Worm (Caenorhabditis elegans) whole organism, young adult: Measurements from ENCODE around the gene C34F6.9.
A peak's percentile ranks its signal among the peaks of the same experiment; 100 is the strongest.

Experiments
- B0019.2 ChIP-seq: fragments of 200-800 bp; sonication (Bioruptor generic); conservative IDR thresholded peaks from 2 replicates; pipeline ENCODE4 v1.3.6; 2022; ENCODE audit warnings: missing genetic modification reagents, missing genetic modification characterization, missing compliant biosample characterization
- C17E4.6 ChIP-seq: fragments of 200-800 bp; sonication (Bioruptor generic); IDR thresholded peaks from 2 replicates; pipeline ENCODE4 v1.3.6; 2022; ENCODE audit warnings: missing genetic modification reagents, missing genetic modification characterization, missing compliant biosample characterization
- F22D6.2 ChIP-seq: sonication (generic microtip); optimal IDR thresholded peaks from 2 replicates; lab custom pipeline; 2016; ENCODE audit warnings: mild to moderate bottlenecking, missing genetic modification characterization, missing compliant biosample characterization
- F39B2.1 ChIP-seq: fragments of 200-800 bp; sonication (Bioruptor generic); IDR thresholded peaks from 2 replicates; pipeline ENCODE4 v1.3.6; 2022; ENCODE audit warnings: missing genetic modification reagents, missing genetic modification characterization, missing compliant biosample characterization
- F49E8.2 ChIP-seq: sonication (generic microtip); optimal IDR thresholded peaks from 3 replicates; lab custom pipeline; 2017; ENCODE audit warnings: missing genetic modification characterization, mild to moderate bottlenecking, missing compliant biosample characterization, antibody characterized with exemption, moderate library complexity; ENCODE audit not compliant: insufficient read depth
- F55B11.4 ChIP-seq: sonication (generic microtip); optimal IDR thresholded peaks from 2 replicates; lab custom pipeline; 2016; ENCODE audit warnings: missing compliant biosample characterization, missing genetic modification characterization, borderline replicate concordance; ENCODE audit not compliant: insufficient read depth
- F57A8.1 ChIP-seq: fragments of 200-800 bp; sonication (Bioruptor generic); optimal IDR thresholded peaks from 2 replicates; lab custom pipeline; 2018; ENCODE audit warnings: mild to moderate bottlenecking, missing genetic modification characterization, moderate library complexity, missing compliant biosample characterization
- T07F8.4 ChIP-seq: sonication (generic microtip); optimal IDR thresholded peaks from 2 replicates; lab custom pipeline; 2016; ENCODE audit warnings: mild to moderate bottlenecking, missing genetic modification characterization, moderate library complexity, missing compliant biosample characterization
- Y53F4B.3 ChIP-seq: fragments of 200-800 bp; sonication (Bioruptor generic); IDR thresholded peaks from 2 replicates; pipeline ENCODE4 v1.3.6; 2022; ENCODE audit warnings: missing genetic modification reagents, missing genetic modification characterization, missing compliant biosample characterization
- Y56A3A.18 ChIP-seq: fragments of 200-800 bp; sonication (Bioruptor generic); IDR thresholded peaks from 2 replicates; pipeline ENCODE4 v1.3.6; 2022; ENCODE audit warnings: missing genetic modification reagents, missing genetic modification characterization, missing compliant biosample characterization
- Y79H2A.3 ChIP-seq: fragments of 200-800 bp; sonication (Bioruptor generic); conservative IDR thresholded peaks from 2 replicates; pipeline ENCODE4 v1.3.6; 2022; ENCODE audit warnings: missing genetic modification reagents, missing genetic modification characterization, missing compliant biosample characterization
- aptf-2 ChIP-seq: fragments of 200-800 bp; sonication (Bioruptor generic); conservative IDR thresholded peaks from 2 replicates; pipeline ENCODE4 v1.3.6; 2022; ENCODE audit warnings: missing genetic modification reagents, missing genetic modification characterization, missing compliant biosample characterization
- athp-1 ChIP-seq: sonication (generic microtip); optimal IDR thresholded peaks from 2 replicates; lab custom pipeline; 2017; ENCODE audit warnings: mild to moderate bottlenecking, missing genetic modification characterization, missing compliant biosample characterization
- attf-3 ChIP-seq: fragments of 200-800 bp; sonication (Bioruptor generic); conservative IDR thresholded peaks from 2 replicates; pipeline ENCODE4 v1.3.6; 2022; ENCODE audit warnings: missing genetic modification reagents, missing genetic modification characterization, missing compliant biosample characterization
- attf-6 ChIP-seq: fragments of 200-800 bp; sonication (Bioruptor generic); IDR thresholded peaks from 2 replicates; pipeline ENCODE4 v1.3.6; 2022; ENCODE audit warnings: missing genetic modification reagents, missing genetic modification characterization, missing compliant biosample characterization
- bed-2 ChIP-seq: fragments of 200-800 bp; sonication (Bioruptor generic); IDR thresholded peaks from 2 replicates; pipeline ENCODE4 v1.3.6; 2022; ENCODE audit warnings: missing genetic modification reagents, missing genetic modification characterization, missing compliant biosample characterization
- ccch-3 ChIP-seq: fragments of 200-800 bp; sonication (Bioruptor generic); optimal IDR thresholded peaks from 2 replicates; lab custom pipeline; 2018; ENCODE audit warnings: mild to moderate bottlenecking, missing genetic modification characterization, missing compliant biosample characterization
- ceh-40 ChIP-seq: fragments of 200-800 bp; sonication (Bioruptor generic); IDR thresholded peaks from 2 replicates; pipeline ENCODE4 v1.3.6; 2022; ENCODE audit warnings: missing genetic modification characterization, missing compliant biosample characterization
- ceh-58 ChIP-seq: fragments of 200-800 bp; sonication (Bioruptor generic); IDR thresholded peaks from 2 replicates; pipeline ENCODE4 v1.3.6; 2022; ENCODE audit warnings: missing genetic modification characterization, missing compliant biosample characterization
- dox-1 ChIP-seq: fragments of 200-800 bp; sonication (Bioruptor generic); IDR thresholded peaks from 2 replicates; pipeline ENCODE4 v1.3.6; 2022; ENCODE audit warnings: missing genetic modification reagents, missing genetic modification characterization, missing compliant biosample characterization
- dpff-1 ChIP-seq: sonication (generic microtip); optimal IDR thresholded peaks from 2 replicates; lab custom pipeline; 2017; ENCODE audit warnings: mild to moderate bottlenecking, missing genetic modification characterization, missing compliant biosample characterization
- dpl-1 ChIP-seq: fragments of 150-350 bp; optimal IDR thresholded peaks from 2 replicates; lab custom pipeline; 2014; ENCODE audit warnings: missing biosample characterization, missing genetic modification reagents, missing genetic modification characterization
- egl-44 ChIP-seq: fragments of 200-800 bp; sonication (Bioruptor generic); IDR thresholded peaks from 2 replicates; pipeline ENCODE4 v1.3.6; 2022; ENCODE audit warnings: missing genetic modification reagents, missing genetic modification characterization, missing compliant biosample characterization
- ekl-4 ChIP-seq: fragments of 200-800 bp; sonication (Bioruptor generic); IDR thresholded peaks from 2 replicates; pipeline ENCODE4 v1.3.6; 2022; ENCODE audit warnings: missing genetic modification reagents, missing genetic modification characterization, missing compliant biosample characterization
- gei-17 ChIP-seq: fragments of 200-800 bp; sonication (Bioruptor generic); optimal IDR thresholded peaks from 2 replicates; lab custom pipeline; 2018; ENCODE audit warnings: mild to moderate bottlenecking, missing genetic modification characterization, missing compliant biosample characterization
- hrde-1 ChIP-seq: sonication (generic microtip); optimal IDR thresholded peaks from 2 replicates; lab custom pipeline; 2016; ENCODE audit warnings: missing genetic modification characterization, mild to moderate bottlenecking, missing compliant biosample characterization, moderate library complexity, missing genotype, missing genetic modification reagents, borderline replicate concordance
- let-526 ChIP-seq: fragments of 200-800 bp; sonication (Bioruptor generic); IDR thresholded peaks from 2 replicates; pipeline ENCODE4 v1.3.6; 2022; ENCODE audit warnings: missing genetic modification reagents, missing genetic modification characterization, missing compliant biosample characterization
- lin-35 ChIP-seq, 3 experiments: fragments of 150-350 bp in 2 of 3; sonication (generic microtip) in 1 of 3; optimal IDR thresholded peaks; 2 replicates each; lab custom pipeline; 2014 to 2018; ENCODE audit warnings: missing biosample characterization in 3 of 3, missing genetic modification characterization in 3 of 3, missing genetic modification reagents in 3 of 3
- lin-40 ChIP-seq: sonication (generic microtip); optimal IDR thresholded peaks from 2 replicates; lab custom pipeline; 2016; ENCODE audit warnings: missing genetic modification characterization, mild to moderate bottlenecking, missing compliant biosample characterization, missing genotype, missing genetic modification reagents
- lin-54 ChIP-seq: fragments of 200-800 bp; sonication (Bioruptor generic); optimal IDR thresholded peaks from 2 replicates; lab custom pipeline; 2018; ENCODE audit warnings: mild to moderate bottlenecking, missing genetic modification characterization, missing compliant biosample characterization
- lir-1 ChIP-seq: fragments of 200-800 bp; sonication (Bioruptor generic); conservative IDR thresholded peaks from 2 replicates; pipeline ENCODE4 v1.3.6; 2022; ENCODE audit warnings: missing genetic modification reagents, missing genetic modification characterization, missing compliant biosample characterization
- lsy-27 ChIP-seq: sonication (generic microtip); optimal IDR thresholded peaks from 2 replicates; lab custom pipeline; 2017; ENCODE audit warnings: missing genetic modification characterization, mild to moderate bottlenecking, missing compliant biosample characterization, antibody characterized with exemption, missing genotype, borderline replicate concordance; ENCODE audit not compliant: insufficient read depth
- madf-10 ChIP-seq: sonication (generic microtip); optimal IDR thresholded peaks from 2 replicates; lab custom pipeline; 2016; ENCODE audit warnings: mild to moderate bottlenecking, missing genetic modification characterization, missing compliant biosample characterization
- mcd-1 ChIP-seq: fragments of 200-800 bp; sonication (Bioruptor generic); IDR thresholded peaks from 2 replicates; pipeline ENCODE4 v1.3.6; 2022; ENCODE audit warnings: missing genetic modification reagents, missing genetic modification characterization, missing compliant biosample characterization
- mel-28 ChIP-seq: sonication (generic microtip); optimal IDR thresholded peaks from 2 replicates; lab custom pipeline; 2016; ENCODE audit warnings: borderline replicate concordance, mild to moderate bottlenecking, missing genetic modification characterization, missing compliant biosample characterization
- mes-4 ChIP-seq: sonication (generic microtip); optimal IDR thresholded peaks from 2 replicates; lab custom pipeline; 2016; ENCODE audit warnings: missing genotype, missing genetic modification characterization, missing compliant biosample characterization
- nhr-120 ChIP-seq: fragments of 200-800 bp; sonication (Bioruptor generic); IDR thresholded peaks from 2 replicates; pipeline ENCODE4 v1.3.6; 2022; ENCODE audit warnings: missing genetic modification characterization, missing compliant biosample characterization
- rcor-1 ChIP-seq: fragments of 200-800 bp; sonication (Bioruptor generic); IDR thresholded peaks from 2 replicates; pipeline ENCODE4 v1.3.6; 2022; ENCODE audit warnings: missing genetic modification reagents, missing genetic modification characterization, missing compliant biosample characterization
- repo-1 ChIP-seq: sonication (generic microtip); optimal IDR thresholded peaks from 2 replicates; lab custom pipeline; 2017; ENCODE audit warnings: mild to moderate bottlenecking, missing genetic modification characterization, missing compliant biosample characterization
- snpc-1.1 ChIP-seq: sonication (generic microtip); optimal IDR thresholded peaks from 2 replicates; lab custom pipeline; 2017; ENCODE audit warnings: missing genetic modification characterization, mild to moderate bottlenecking, missing compliant biosample characterization, antibody characterized with exemption, moderate library complexity, missing genotype, missing genetic modification reagents; ENCODE audit not compliant: insufficient read depth
- snpc-1.3 ChIP-seq: sonication (generic microtip); optimal IDR thresholded peaks from 2 replicates; lab custom pipeline; 2017; ENCODE audit warnings: missing genetic modification characterization, mild to moderate bottlenecking, missing compliant biosample characterization, antibody characterized with exemption, moderate library complexity, missing genotype, missing genetic modification reagents; ENCODE audit not compliant: insufficient read depth
- sptf-2 ChIP-seq: fragments of 200-800 bp; sonication (Bioruptor generic); optimal IDR thresholded peaks from 2 replicates; lab custom pipeline; 2018; ENCODE audit warnings: mild to moderate bottlenecking, missing genetic modification characterization, missing compliant biosample characterization
- tbp1 ChIP-seq: fragments of 200-800 bp; sonication (Bioruptor generic); optimal IDR thresholded peaks from 2 replicates; lab custom pipeline; 2018; ENCODE audit warnings: mild to moderate bottlenecking, missing genetic modification characterization, missing compliant biosample characterization
- unc-62 ChIP-seq: fragments of 150-350 bp; optimal IDR thresholded peaks from 2 replicates; lab custom pipeline; 2014; ENCODE audit warnings: missing biosample characterization, missing genetic modification reagents, missing genetic modification characterization
- xnd-1 ChIP-seq: sonication (generic microtip); optimal IDR thresholded peaks from 2 replicates; lab custom pipeline; 2016; ENCODE audit warnings: missing genotype, missing genetic modification reagents, missing genetic modification characterization, missing compliant biosample characterization
- zfh-2 ChIP-seq: fragments of 200-800 bp; sonication (Bioruptor generic); conservative IDR thresholded peaks from 2 replicates; pipeline ENCODE4 v1.3.6; 2022; ENCODE audit warnings: missing genetic modification reagents, missing genetic modification characterization, missing compliant biosample characterization
- zim-3 ChIP-seq: sonication (generic microtip); optimal IDR thresholded peaks from 2 replicates; lab custom pipeline; 2017; ENCODE audit warnings: mild to moderate bottlenecking, missing genetic modification characterization, moderate library complexity, missing compliant biosample characterization
- ztf-25 ChIP-seq: fragments of 200-800 bp; sonication (Bioruptor generic); IDR thresholded peaks from 2 replicates; pipeline ENCODE4 v1.3.6; 2022; ENCODE audit warnings: missing genetic modification reagents, missing genetic modification characterization, missing compliant biosample characterization

C34F6.9 gene

ce11 chrX:11206953-11207352 lies 15.5 kb downstream of the C34F6.9 start, which contains the start of gene hst-2 (continued):
- TF ChIP-seq egl-44 (no peak), dpff-1 (tag; lab: Kevin White, UChicago) (no peak), hrde-1 (no peak), attf-3 (no peak), lsy-27 (tag; lab: Kevin White, UChicago) (no peak), snpc-1.1 (tag; lab: Kevin White, UChicago) (no peak), T07F8.4 (no peak), F22D6.2 (tag; lab: Kevin White, UChicago) (peak; percentile 37), repo-1 (tag; lab: Kevin White, UChicago) (peak; percentile 41), lin-54 (GFP tag; lab: Kevin White, UChicago) (peak; percentile 48), mel-28 (tag; lab: Kevin White, UChicago) (no peak), ztf-25 (no peak), mes-4 (no peak), let-526 (GFP tag; lab: Robert Waterston, UW) (peak; percentile 62; the same call in 1 of the 2 replicates), F39B2.1 (no peak), Y53F4B.3 (no peak), nhr-120 (no peak), sptf-2 (GFP tag; lab: Kevin White, UChicago) (no peak), C17E4.6 (no peak), F57A8.1 (GFP tag; lab: Kevin White, UChicago) (no peak), ekl-4 (no peak; the same call in 1 of the 2 replicates), Y79H2A.3 (GFP tag; lab: Robert Waterston, UW) (no peak), snpc-1.3 (tag; lab: Kevin White, UChicago) (no peak), attf-6 (GFP tag; lab: Robert Waterston, UW) (no peak), Y56A3A.18 (GFP tag; lab: Robert Waterston, UW) (peak; percentile 82), ceh-58 (GFP tag; lab: Robert Waterston, UW) (no peak), lin-35 (GFP tag; optimal IDR thresholded peaks at IDR 0.05; lab: Kevin White, UChicago) (peak in 1 of 3 experiments; percentile 68), dpl-1 (GFP tag; lab: Kevin White, UChicago) (no peak), F55B11.4 (no peak), dox-1 (peak; percentile 70), aptf-2 (GFP tag; lab: Robert Waterston, UW) (no peak), mcd-1 (GFP tag; lab: Robert Waterston, UW) (peak; percentile 70), unc-62 (GFP tag; lab: Kevin White, UChicago) (peak; percentile 26), B0019.2 (GFP tag; lab: Robert Waterston, UW) (no peak), ccch-3 (GFP tag; lab: Kevin White, UChicago) (no peak), zfh-2 (GFP tag; lab: Robert Waterston, UW) (no peak), ceh-40 (GFP tag; lab: Robert Waterston, UW) (no peak), F49E8.2 (tag; lab: Kevin White, UChicago) (no peak), lir-1 (0 out of 2 replicates have a peak, but pooled peaks have one; percentile 44), gei-17 (peak; percentile 72), rcor-1 (GFP tag; lab: Robert Waterston, UW) (no peak), tbp1 (GFP tag; lab: Kevin White, UChicago) (peak; percentile 62), lin-40 (peak; percentile 93), madf-10 (tag; lab: Kevin White, UChicago) (peak; percentile 24), zim-3 (tag; lab: Kevin White, UChicago) (no peak), athp-1 (tag; lab: Kevin White, UChicago) (no peak), xnd-1 (tag; lab: Kevin White, UChicago) (no peak), bed-2 (no peak)
